Worm (Caenorhabditis elegans) whole organism, early embryonic: ENCODE results near the gene fbxb-53.

Experiments used
- B0310.2 ChIP-seq: sonication (generic microtip); optimal IDR thresholded peaks from 2 replicates; lab custom pipeline; 2016; ENCODE audit warnings: mild to moderate bottlenecking, missing genetic modification characterization, missing compliant biosample characterization
- F13C5.2 ChIP-seq: sonication (generic microtip); optimal IDR thresholded peaks from 2 replicates; lab custom pipeline; 2017; ENCODE audit warnings: mild to moderate bottlenecking, missing genetic modification characterization, inconsistent platforms, missing compliant biosample characterization
- aly-1 ChIP-seq: sonication (generic microtip); optimal IDR thresholded peaks from 2 replicates; lab custom pipeline; 2016; ENCODE audit warnings: missing genetic modification characterization, missing compliant biosample characterization
- ama-1 ChIP-seq: fragments of 150-350 bp; optimal IDR thresholded peaks from 2 replicates; lab custom pipeline; 2014
- ceh-13 ChIP-seq: fragments of 200-800 bp; sonication (Bioruptor generic); optimal IDR thresholded peaks from 2 replicates; lab custom pipeline; 2018; ENCODE audit warnings: mild to moderate bottlenecking, missing genetic modification characterization, missing compliant biosample characterization
- ceh-36 ChIP-seq: sonication (generic microtip); optimal IDR thresholded peaks from 2 replicates; lab custom pipeline; 2016; ENCODE audit warnings: missing genetic modification characterization, inconsistent platforms, missing compliant biosample characterization
- ets-7 ChIP-seq: sonication (generic microtip); optimal IDR thresholded peaks from 2 replicates; lab custom pipeline; 2016; ENCODE audit warnings: missing genotype, missing genetic modification characterization, missing compliant biosample characterization
- flt-1 ChIP-seq: fragments of 200-800 bp; sonication (Bioruptor generic); IDR thresholded peaks from 2 replicates; pipeline ENCODE4 v1.3.6; 2022; ENCODE audit warnings: missing genetic modification characterization, missing compliant biosample characterization
- hmbx-1 ChIP-seq: sonication (generic microtip); optimal IDR thresholded peaks from 2 replicates; lab custom pipeline; 2016; ENCODE audit warnings: mild to moderate bottlenecking, missing genetic modification characterization, missing compliant biosample characterization
- hmg-4 ChIP-seq: fragments of 200-800 bp; sonication (Bioruptor generic); optimal IDR thresholded peaks from 2 replicates; lab custom pipeline; 2018; ENCODE audit warnings: mild to moderate bottlenecking, missing genetic modification characterization, missing compliant biosample characterization
- hnd-1 ChIP-seq: sonication (generic microtip); optimal IDR thresholded peaks from 2 replicates; lab custom pipeline; 2016; ENCODE audit warnings: missing genetic modification characterization, missing compliant biosample characterization
- pes-1 ChIP-seq: fragments of 200-800 bp; sonication (Bioruptor generic); IDR thresholded peaks from 2 replicates; pipeline ENCODE4 v1.3.6; 2022; ENCODE audit warnings: missing genetic modification reagents, missing genetic modification characterization, missing compliant biosample characterization
- scrt-1 ChIP-seq: fragments of 200-800 bp; sonication (Bioruptor generic); IDR thresholded peaks from 2 replicates; pipeline ENCODE4 v1.3.6; 2022; ENCODE audit warnings: missing genetic modification characterization, missing compliant biosample characterization
- sea-1 ChIP-seq: fragments of 200-800 bp; sonication (Bioruptor generic); conservative IDR thresholded peaks from 2 replicates; pipeline ENCODE4 v1.3.6; 2022; ENCODE audit warnings: missing genetic modification characterization, missing compliant biosample characterization
- tbx-11 ChIP-seq: fragments of 200-800 bp; sonication (Bioruptor generic); IDR thresholded peaks from 2 replicates; pipeline ENCODE4 v1.3.6; 2022; ENCODE audit warnings: missing genetic modification characterization, missing compliant biosample characterization
- tbx-37 ChIP-seq: fragments of 200-800 bp; sonication (Bioruptor generic); conservative IDR thresholded peaks from 2 replicates; pipeline ENCODE4 v1.3.6; 2022; ENCODE audit warnings: missing genetic modification reagents, missing genetic modification characterization, missing compliant biosample characterization
- tra-4 ChIP-seq: sonication (generic microtip); optimal IDR thresholded peaks from 2 replicates; lab custom pipeline; 2017; ENCODE audit warnings: missing genetic modification characterization, missing compliant biosample characterization

fbxb-53 gene

DNA sequence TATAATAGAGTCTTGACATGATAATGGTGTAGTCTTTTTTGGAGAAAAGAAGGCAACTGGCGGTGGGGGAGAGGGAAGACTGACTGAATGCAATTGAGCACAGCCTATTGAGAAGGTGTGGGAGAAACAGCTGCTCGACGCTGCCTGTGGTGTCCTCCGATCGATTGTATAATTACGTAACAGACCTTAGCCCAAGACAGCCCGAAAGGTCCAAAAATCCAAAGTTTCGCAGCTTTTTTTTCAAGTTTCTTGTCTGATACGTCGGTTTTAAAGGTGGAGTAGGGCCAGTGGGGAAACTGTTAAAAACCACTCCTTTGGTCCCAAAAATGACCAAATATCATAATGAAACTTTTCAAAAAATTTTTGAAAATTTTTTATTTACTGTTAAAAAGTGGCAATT, 31.4 kb downstream of the fbxb-53 start, which contains the start of the genes C08F1.6 and fbxb-13:
Gene C08F1.6, minus strand, starts transcription at position 101 of the 400 bp plus-strand sequence.
Gene fbxb-13, plus strand, starts transcription at position 191 of the 400 bp plus-strand sequence.
- no peak for TF ChIP-seq ceh-13
- TF ChIP-seq aly-1 = no peak
- no peak for TF ChIP-seq ceh-36 (tag; lab: Kevin White, UChicago)
- no peak for TF ChIP-seq ets-7
- no peak for TF ChIP-seq F13C5.2 (tag; lab: Kevin White, UChicago)
- TF ChIP-seq hnd-1 = no peak
- no peak for TF ChIP-seq tbx-37 (GFP tag; lab: Robert Waterston, UW)

DNA sequence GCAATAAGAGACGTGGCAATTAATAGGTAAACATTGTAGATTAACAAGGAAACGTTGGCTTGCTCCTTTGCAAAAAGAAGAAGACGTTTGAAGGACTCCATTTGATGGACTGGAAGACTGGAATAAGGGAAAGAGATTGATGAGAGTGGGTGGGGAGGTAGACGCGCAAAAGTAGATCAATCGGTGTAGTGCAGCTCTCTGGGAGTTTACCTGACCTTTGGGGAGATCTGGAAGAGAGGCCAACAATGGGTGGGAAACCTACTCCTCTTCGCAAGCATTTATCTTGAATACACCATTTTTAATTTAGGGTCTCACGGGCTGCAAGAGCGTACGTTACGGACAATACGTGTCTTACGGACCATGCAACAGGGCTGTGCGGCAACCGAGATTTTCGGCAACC, 49.7 kb downstream of the fbxb-53 start, which contains the start of gene C08F1.12:
Gene C08F1.12, minus strand, starts transcription at position 101 of the 400 bp plus-strand sequence.
- TF ChIP-seq hnd-1 (no peak), F13C5.2 (tag; lab: Kevin White, UChicago) (no peak), hmbx-1 (tag; lab: Kevin White, UChicago) (no peak), ceh-13 (no peak), flt-1 (no peak), aly-1 (no peak), pes-1 (no peak), tbx-37 (GFP tag; lab: Robert Waterston, UW) (no peak), hmg-4 (no peak), ets-7 (no peak), sea-1 (no peak), tbx-11 (GFP tag; lab: Robert Waterston, UW) (no peak), B0310.2 (tag; lab: Kevin White, UChicago) (no peak), scrt-1 (GFP tag; lab: Robert Waterston, UW) (no peak), ceh-36 (tag; lab: Kevin White, UChicago) (no peak), tra-4 (tag; lab: Kevin White, UChicago) (no peak), ama-1 (lab: Kevin White, UChicago) (no peak)

DNA sequence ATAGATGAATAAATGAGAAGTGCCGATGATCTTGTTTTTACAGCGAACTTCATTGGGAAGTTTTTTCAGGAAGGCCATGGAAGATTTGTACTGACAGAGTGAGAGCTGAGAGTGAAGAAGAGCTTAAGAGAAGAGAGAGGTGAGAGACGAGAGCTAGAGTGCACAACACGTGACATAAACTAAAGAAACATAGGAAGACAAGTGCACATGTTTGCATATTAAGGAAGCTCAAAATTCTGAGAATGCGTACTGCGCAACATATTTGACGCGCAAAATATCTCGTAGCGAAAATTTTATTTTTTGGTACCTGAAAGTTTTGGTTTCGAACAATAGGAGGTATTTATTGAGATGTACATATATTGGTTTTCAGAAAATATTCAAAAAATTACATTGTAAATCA, 51.5 kb downstream of the fbxb-53 start, which contains the start of gene C08F1.8:
Gene C08F1.8, minus strand, starts transcription at position 101 of the 400 bp plus-strand sequence.
- no peak for TF ChIP-seq hnd-1
